Worm (Caenorhabditis elegans) whole organism, midembryonic: ENCODE results near the gene rab-14.

ENCODE experiments used
- flt-1 ChIP-seq: fragments of 200-800 bp; sonication (Bioruptor generic); IDR thresholded peaks from 2 replicates; pipeline ENCODE4 v1.3.6; 2022; ENCODE audit warnings: missing genetic modification characterization, missing compliant biosample characterization
- tab-1 ChIP-seq: fragments of 200-800 bp; sonication (Bioruptor generic); IDR thresholded peaks from 2 replicates; pipeline ENCODE4 v1.3.6; 2022; ENCODE audit warnings: missing genetic modification characterization, missing compliant biosample characterization

DNA sequence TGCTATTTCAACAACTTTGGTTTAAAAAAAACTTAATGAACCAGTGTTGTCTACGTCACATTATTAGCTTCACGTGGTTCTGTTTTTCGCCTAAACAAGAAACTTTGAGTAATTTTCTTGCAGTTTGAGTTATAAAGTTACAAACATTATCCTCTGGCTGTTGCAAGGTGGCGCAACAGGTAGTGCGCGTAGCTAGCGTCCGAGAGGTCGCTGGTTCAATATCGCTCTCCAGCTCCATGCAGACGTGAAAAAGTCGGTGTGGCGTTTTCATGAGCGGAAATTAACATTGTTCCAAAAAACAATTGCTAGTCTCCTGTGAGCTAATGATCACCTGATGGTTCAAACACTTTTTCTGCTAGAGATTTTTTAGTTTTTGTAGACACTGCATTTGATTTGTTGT, 12.8 kb upstream of the rab-14 start:
- TF ChIP-seq flt-1, result peak; percentile 75
- TF ChIP-seq tab-1, result peak; percentile 46; the same call in 1 of the 2 replicates
